Worm (Caenorhabditis elegans): ENCODE measurements around the gene C49F5.6.

DNA sequence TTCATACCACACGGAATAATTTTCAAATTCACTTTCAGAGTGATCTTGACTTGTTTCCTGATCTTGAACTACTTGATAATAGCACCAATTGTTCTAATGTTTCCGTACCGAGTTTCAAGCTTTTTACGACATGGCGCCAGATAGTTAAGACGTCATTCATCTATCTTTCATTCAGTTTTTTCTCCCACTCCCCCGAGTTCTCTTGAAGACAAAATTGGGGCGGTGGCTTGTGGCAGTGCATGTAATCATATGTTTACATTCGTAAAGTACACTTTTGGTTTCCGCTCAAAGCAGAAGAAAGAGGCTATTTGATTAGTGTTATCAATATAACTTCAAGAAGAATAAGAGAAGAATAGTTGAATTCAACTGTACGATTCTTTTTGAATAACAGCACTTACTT lies 11.5 kb downstream of the C49F5.6 start:
- TF ChIP-seq tra-4 (tag; optimal IDR thresholded peaks at IDR 0.05) (no peak), hmbx-1 (tag; optimal IDR thresholded peaks at IDR 0.05) (no peak), flt-1 (GFP tag; IDR thresholded peaks at IDR 0.05) (no peak), tbx-37 (GFP tag; conservative IDR thresholded peaks at IDR 0.05) (no peak), ama-1 (optimal IDR thresholded peaks at IDR 0.05) (no peak)

All from whole organism, early embryonic.